Worm (Caenorhabditis elegans): ENCODE results near the gene srh-3.

DNA sequence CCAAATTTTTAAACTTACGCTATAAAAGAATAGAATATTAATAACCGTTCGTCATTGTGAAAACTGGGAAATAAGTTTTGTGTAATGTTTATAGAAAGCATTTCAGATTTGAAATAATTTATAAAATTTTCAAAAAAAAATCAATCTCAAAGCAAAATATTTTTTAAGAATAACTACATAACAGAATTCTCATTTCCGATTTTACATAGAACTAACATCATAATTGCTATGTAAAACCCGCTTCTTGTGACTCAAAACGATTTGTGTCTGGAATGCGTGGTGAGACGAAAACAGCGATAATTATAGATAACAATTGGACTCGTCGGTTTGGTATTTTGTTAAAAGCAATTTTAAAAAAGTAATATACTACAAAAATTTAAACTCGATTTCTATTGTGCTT is 1.6 kb upstream of the srh-3 start, which contains the start of gene srw-91:
- TF ChIP-seq klf-2 (GFP tag; conservative IDR thresholded peaks at IDR 0.05) (no peak), cog-1 (tag; optimal IDR thresholded peaks at IDR 0.05) (no peak), tab-1 (GFP tag; IDR thresholded peaks at IDR 0.05) (no peak), ztf-29 (GFP tag; IDR thresholded peaks at IDR 0.05) (no peak), ref-1 (GFP tag; conservative IDR thresholded peaks at IDR 0.05) (no peak), ztf-23 (GFP tag; IDR thresholded peaks at IDR 0.05) (no peak), T22C8.4 (GFP tag; IDR thresholded peaks at IDR 0.05) (no peak)
